Fruit fly (Drosophila melanogaster) whole organism, wandering third instar larva: ENCODE results near the gene CG11248.

Source experiments
- Abd-B ChIP-seq: fragments of >200 bp; optimal IDR thresholded peaks from 2 replicates; lab custom pipeline; 2017; ENCODE audit warnings: missing biosample characterization, missing genetic modification characterization
- CG32264 ChIP-seq: fragments of 200-800 bp; sonication (Bioruptor generic); optimal IDR thresholded peaks from 2 replicates; lab custom pipeline; 2016; ENCODE audit warnings: missing biosample characterization, missing genetic modification characterization
- CG9705 ChIP-seq: fragments of 200-800 bp; sonication (Bioruptor generic); optimal IDR thresholded peaks from 2 replicates; lab custom pipeline; 2018; ENCODE audit warnings: missing biosample characterization, mild to moderate bottlenecking, missing genetic modification characterization
- CrebA ChIP-seq: fragments of 200-800 bp; sonication (Bioruptor generic); optimal IDR thresholded peaks from 2 replicates; lab custom pipeline; 2016; ENCODE audit warnings: missing biosample characterization, mild to moderate bottlenecking, missing genetic modification characterization, borderline replicate concordance
- Dif ChIP-seq: fragments of 200-275, 200-300 bp; sonication (Bioruptor generic); optimal IDR thresholded peaks from 2 replicates; lab custom pipeline; 2018; ENCODE audit warnings: missing biosample characterization, missing genetic modification characterization; ENCODE audit not compliant: partially characterized antibody
- GATAd ChIP-seq: sonication (Bioruptor generic); optimal IDR thresholded peaks from 2 replicates; lab custom pipeline; 2016; ENCODE audit warnings: missing biosample characterization, missing genetic modification characterization
- HLH106 ChIP-seq: fragments of 200-800 bp; optimal IDR thresholded peaks from 3 replicates; lab custom pipeline; 2019; ENCODE audit warnings: missing biosample characterization, mild to moderate bottlenecking, missing genetic modification characterization, moderate library complexity
- Hnf4 ChIP-seq: fragments of 200-800 bp; sonication (Bioruptor generic); optimal IDR thresholded peaks from 2 replicates; lab custom pipeline; 2016; ENCODE audit warnings: missing biosample characterization, mild to moderate bottlenecking, missing genetic modification characterization
- Hr78 ChIP-seq: fragments of >200 bp; optimal IDR thresholded peaks from 2 replicates; lab custom pipeline; 2017; ENCODE audit warnings: missing biosample characterization, missing genetic modification characterization
- Hr83 ChIP-seq: fragments of 200-300 bp; sonication (Bioruptor generic); optimal IDR thresholded peaks from 2 replicates; lab custom pipeline; 2016; ENCODE audit warnings: missing biosample characterization, mild to moderate bottlenecking, missing genetic modification characterization, moderate library complexity; ENCODE audit not compliant: poor library complexity, severe bottlenecking
- Jra ChIP-seq: sonication (Bioruptor generic); optimal IDR thresholded peaks from 2 replicates; lab custom pipeline; 2016; ENCODE audit warnings: missing biosample characterization, missing genetic modification characterization
- Mio ChIP-seq: sonication (Bioruptor generic); optimal IDR thresholded peaks from 2 replicates; lab custom pipeline; 2016; ENCODE audit warnings: missing biosample characterization, missing genetic modification characterization
- Myc ChIP-seq: fragments of >200 bp; optimal IDR thresholded peaks from 2 replicates; lab custom pipeline; 2017
- N ChIP-seq: fragments of >200 bp; optimal IDR thresholded peaks from 2 replicates; lab custom pipeline; 2018; ENCODE audit warnings: missing biosample characterization, missing external identifiers, missing genetic modification characterization
- OdsH ChIP-seq: fragments of 200-800 bp; sonication (Bioruptor generic); optimal IDR thresholded peaks from 2 replicates; lab custom pipeline; 2016; ENCODE audit warnings: missing biosample characterization, mild to moderate bottlenecking, missing genetic modification characterization
- Rel ChIP-seq, 2 experiments: fragments of 200-800 bp; sonication (Bioruptor generic) in 1 of 2; optimal IDR thresholded peaks; 2 replicates in 1 of 2; 3 replicates in 1 of 2; lab custom pipeline; 2016 to 2019; ENCODE audit warnings: mild to moderate bottlenecking in 2 of 2, missing biosample characterization in 2 of 2, missing genetic modification characterization in 2 of 2, moderate library complexity in 1 of 2
- Sp1 ChIP-seq: fragments of 200-800 bp; sonication (Bioruptor generic); optimal IDR thresholded peaks from 3 replicates; lab custom pipeline; 2019; ENCODE audit warnings: missing biosample characterization, mild to moderate bottlenecking, missing genetic modification characterization, moderate library complexity
- Vsx2 ChIP-seq: fragments of 200-300, 225-300 bp; sonication (Bioruptor generic); optimal IDR thresholded peaks from 2 replicates; lab custom pipeline; 2018; ENCODE audit warnings: missing biosample characterization, missing genetic modification characterization; ENCODE audit not compliant: partially characterized antibody
- br ChIP-seq: fragments of 200-800 bp; sonication (Bioruptor generic); optimal IDR thresholded peaks from 2 replicates; lab custom pipeline; 2016; ENCODE audit warnings: missing biosample characterization, missing genetic modification characterization
- brk ChIP-seq: fragments of 200-800 bp; sonication (Bioruptor generic); optimal IDR thresholded peaks from 2 replicates; lab custom pipeline; 2016; ENCODE audit warnings: missing biosample characterization, mild to moderate bottlenecking, missing genetic modification characterization
- dl ChIP-seq, 2 experiments: fragments of 175-275, 200-275 bp in 1 of 2; fragments of 200-275 bp in 1 of 2; sonication (Bioruptor generic); optimal IDR thresholded peaks; lab custom pipeline; 2018; ENCODE audit warnings: mild to moderate bottlenecking in 2 of 2, missing biosample characterization in 2 of 2, missing genetic modification characterization in 2 of 2, moderate library complexity in 2 of 2; ENCODE audit not compliant: partially characterized antibody in 2 of 2, insufficient read depth in 1 of 2
- dmrt93B ChIP-seq: fragments of 200-800 bp; sonication (Bioruptor generic); optimal IDR thresholded peaks from 2 replicates; lab custom pipeline; 2018; ENCODE audit warnings: missing biosample characterization, mild to moderate bottlenecking, missing genetic modification characterization
- dsf ChIP-seq: sonication (Bioruptor generic); optimal IDR thresholded peaks from 2 replicates; lab custom pipeline; 2016; ENCODE audit warnings: missing biosample characterization, missing genetic modification characterization, borderline replicate concordance
- ey ChIP-seq: fragments of 200-800 bp; sonication (Bioruptor generic); optimal IDR thresholded peaks from 2 replicates; lab custom pipeline; 2016; ENCODE audit warnings: missing biosample characterization, missing genetic modification characterization
- foxo ChIP-seq, 2 experiments: fragments of 200-800 bp; sonication (Bioruptor generic); optimal IDR thresholded peaks; 2 replicates in 1 of 2; 3 replicates in 1 of 2; lab custom pipeline; 2016 to 2017; ENCODE audit warnings: missing biosample characterization in 2 of 2, missing genetic modification characterization in 2 of 2
- fru ChIP-seq: fragments of 200-800 bp; sonication (Bioruptor generic); optimal IDR thresholded peaks from 3 replicates; lab custom pipeline; 2016; ENCODE audit warnings: missing biosample characterization, mild to moderate bottlenecking, missing genetic modification characterization
- h ChIP-seq: fragments of 200-800 bp; sonication (Bioruptor generic); optimal IDR thresholded peaks from 3 replicates; lab custom pipeline; 2016; ENCODE audit warnings: missing biosample characterization, mild to moderate bottlenecking, missing genetic modification characterization
- jim ChIP-seq: fragments of 175-275, 200-325 bp; sonication (Bioruptor generic); optimal IDR thresholded peaks from 2 replicates; lab custom pipeline; 2016; ENCODE audit warnings: missing biosample characterization, mild to moderate bottlenecking, missing genetic modification characterization
- pan ChIP-seq: fragments of >200 bp; optimal IDR thresholded peaks from 2 replicates; lab custom pipeline; 2017
- psq ChIP-seq: fragments of 200-800 bp; sonication (Bioruptor generic); optimal IDR thresholded peaks from 3 replicates; lab custom pipeline; 2017; ENCODE audit warnings: missing biosample characterization, mild to moderate bottlenecking, missing genetic modification characterization, moderate library complexity
- sage ChIP-seq: fragments of 200-800 bp; sonication (Bioruptor generic); optimal IDR thresholded peaks from 2 replicates; lab custom pipeline; 2016; ENCODE audit warnings: missing biosample characterization, mild to moderate bottlenecking, missing genetic modification characterization
- sv ChIP-seq: fragments of 200-800 bp; sonication (Bioruptor generic); optimal IDR thresholded peaks from 3 replicates; lab custom pipeline; 2016; ENCODE audit warnings: missing biosample characterization, missing genetic modification characterization
- tai ChIP-seq: sonication (Bioruptor generic); optimal IDR thresholded peaks from 2 replicates; lab custom pipeline; 2016; ENCODE audit warnings: missing biosample characterization, missing genetic modification characterization
- usp ChIP-seq: fragments of >200 bp; optimal IDR thresholded peaks from 2 replicates; lab custom pipeline; 2017; ENCODE audit warnings: missing biosample characterization, missing genetic modification characterization
- woc ChIP-seq: sonication (Bioruptor generic); optimal IDR thresholded peaks from 2 replicates; lab custom pipeline; 2016; ENCODE audit warnings: missing biosample characterization, mild to moderate bottlenecking, missing genetic modification characterization

The CG11248 gene

dm6 chr3L:21694647-21695046 is 14.8 kb downstream of the CG11248 start:
- TF ChIP-seq Dif: no peak
- no peak for TF ChIP-seq foxo (GFP tag; optimal IDR thresholded peaks at IDR 0.05; lab: Kevin White, UChicago)
- no peak for TF ChIP-seq sage (GFP tag; lab: Kevin White, UChicago)
- TF ChIP-seq CG9705 (GFP tag; lab: Kevin White, UChicago): no peak
- no peak for TF ChIP-seq h (GFP tag; lab: Kevin White, UChicago)

dm6 chr3L:21700052-21700451 is 20.2 kb downstream of the CG11248 start:
- TF ChIP-seq psq (GFP tag; lab: Kevin White, UChicago): no peak
- TF ChIP-seq, all 38 proteins: peak for 0

dm6 chr3L:21700945-21701344 is 21.1 kb downstream of the CG11248 start:
- no peak for TF ChIP-seq woc
- no peak for TF ChIP-seq tai (GFP tag; lab: Kevin White, UChicago)
- TF ChIP-seq Rel (GFP tag; optimal IDR thresholded peaks at IDR 0.05; lab: Kevin White, UChicago): no peak
- TF ChIP-seq Rel (tag; optimal IDR thresholded peaks at IDR 0.05; lab: Kevin White, UChicago): no peak
- TF ChIP-seq usp (GFP tag; lab: Kevin White, UChicago): no peak
- no peak for TF ChIP-seq pan
- TF ChIP-seq brk (GFP tag; lab: Kevin White, UChicago): no peak
- no peak for TF ChIP-seq dl (GFP tag; optimal IDR thresholded peaks at IDR 0.05; lab: Kevin White, UChicago; ENCODE audit: insufficient read depth in 1 of 2, partially characterized antibody in 2 of 2)
- TF ChIP-seq HLH106: no peak
- TF ChIP-seq OdsH (GFP tag; lab: Kevin White, UChicago): no peak
- TF ChIP-seq psq (GFP tag; lab: Kevin White, UChicago): no peak
- no peak for TF ChIP-seq Hr83
- TF ChIP-seq Myc: no peak

- no peak for TF ChIP-seq Hnf4 (GFP tag; lab: Kevin White, UChicago)
- peak; percentile 4 for TF ChIP-seq Hr83
- TF ChIP-seq Vsx2 (GFP tag; lab: Kevin White, UChicago): peak; percentile 46
These were observed 26.5 kb downstream of the CG11248 start, which contains the start of gene CG32447 for dm6 chr3L:21706144-21706926. Gene CG32447, minus strand, starts transcription at chr3L:21706365.

dm6 chr3L:21709785-21710591 is 30.1 kb downstream of the CG11248 start:
- TF ChIP-seq Rel (GFP tag; optimal IDR thresholded peaks at IDR 0.05; lab: Kevin White, UChicago) (no peak), Rel (tag; optimal IDR thresholded peaks at IDR 0.05; lab: Kevin White, UChicago) (peak; percentile 2), woc (peak; percentile 58), usp (GFP tag; lab: Kevin White, UChicago) (no peak), GATAd (GFP tag; lab: Kevin White, UChicago) (no peak), Hr78 (GFP tag; lab: Kevin White, UChicago) (no peak), Dif (peak; percentile 57), CG9705 (GFP tag; lab: Kevin White, UChicago) (peak; percentile 64), HLH106 (peak; percentile 85), Vsx2 (GFP tag; lab: Kevin White, UChicago) (no peak), Jra (GFP tag; lab: Kevin White, UChicago) (no peak), Myc (no peak), OdsH (GFP tag; lab: Kevin White, UChicago) (peak; percentile 79), h (GFP tag; lab: Kevin White, UChicago) (peak; percentile 74), psq (GFP tag; lab: Kevin White, UChicago) (peak; percentile 79), Hnf4 (GFP tag; lab: Kevin White, UChicago) (peak; percentile 15), tai (GFP tag; lab: Kevin White, UChicago) (no peak), br (GFP tag; lab: Kevin White, UChicago) (peak; percentile 30), Mio (no peak), brk (GFP tag; lab: Kevin White, UChicago) (peak; percentile 39), Hr83 (peak; percentile 54), sage (GFP tag; lab: Kevin White, UChicago) (peak; percentile 50), N (GFP tag; lab: Kevin White, UChicago) (no peak), dl (GFP tag; optimal IDR thresholded peaks at IDR 0.05; lab: Kevin White, UChicago; ENCODE audit: insufficient read depth in 1 of 2, partially characterized antibody in 2 of 2) (no peak), foxo (GFP tag; optimal IDR thresholded peaks at IDR 0.05; lab: Kevin White, UChicago) (peak in 1 of 2 experiments; percentile 75), ey (peak; percentile 61), Abd-B (GFP tag; lab: Kevin White, UChicago) (no peak), sv (no peak), fru (peak; percentile 71), CG32264 (GFP tag; lab: Kevin White, UChicago) (no peak), dmrt93B (GFP tag; lab: Kevin White, UChicago) (peak; percentile 83), Sp1 (GFP tag; lab: Kevin White, UChicago) (peak; percentile 87), dsf (GFP tag; lab: Kevin White, UChicago) (no peak), pan (no peak), CrebA (peak; percentile 1), jim (no peak)
